Worm (Caenorhabditis elegans): ENCODE data around the gene tax-4.

ce11 chrIII:9224986-9225385 lies 43.6 kb downstream of the tax-4 start:
- TF ChIP-seq lsy-2 (tag; optimal IDR thresholded peaks at IDR 0.05) = no peak
- no peak for TF ChIP-seq pax-3 (tag; optimal IDR thresholded peaks at IDR 0.05)
- TF ChIP-seq Y116A8C.19 (tag; optimal IDR thresholded peaks at IDR 0.05; ENCODE audit: borderline replicate concordance) = no peak
- TF ChIP-seq ceh-82 (tag; optimal IDR thresholded peaks at IDR 0.05) = no peak
- TF ChIP-seq tbx-2 (tag; optimal IDR thresholded peaks at IDR 0.05) = no peak
- no peak for TF ChIP-seq zag-1 (tag; optimal IDR thresholded peaks at IDR 0.05)
- no peak for TF ChIP-seq lin-39 (tag; optimal IDR thresholded peaks at IDR 0.05)
- no peak for TF ChIP-seq pag-3 (tag; optimal IDR thresholded peaks at IDR 0.05; ENCODE audit: borderline replicate concordance, insufficient read depth)
- TF ChIP-seq F16B12.6 (tag; optimal IDR thresholded peaks at IDR 0.05) = no peak
- no peak for TF ChIP-seq vab-15 (tag; optimal IDR thresholded peaks at IDR 0.05)
- TF ChIP-seq elt-3 (tag; optimal IDR thresholded peaks at IDR 0.05) = no peak
- TF ChIP-seq lin-13 (GFP tag; optimal IDR thresholded peaks at IDR 0.05) = no peak

Measured in whole organism, L1 larva.